Worm (Caenorhabditis elegans): ENCODE results near the gene frm-2.

frm-2 gene

ce11 chrIII:5950756-5951345, 31.1 kb downstream of the frm-2 start:
- peak; percentile 15 for TF ChIP-seq F13H6.1 (tag; optimal IDR thresholded peaks at IDR 0.05)
- TF ChIP-seq lsy-2 (tag; optimal IDR thresholded peaks at IDR 0.05) = no peak

- TF ChIP-seq nhr-25 (tag; optimal IDR thresholded peaks at IDR 0.05) = no peak
- TF ChIP-seq egl-27 (tag; optimal IDR thresholded peaks at IDR 0.05) = no peak
- TF ChIP-seq R02D3.7 (tag; optimal IDR thresholded peaks at IDR 0.05) = no peak
- no peak for TF ChIP-seq elt-1 (tag; optimal IDR thresholded peaks at IDR 0.05)
- peak in 1 of 2 experiments; percentile 35 for TF ChIP-seq lsy-2 (tag; optimal IDR thresholded peaks at IDR 0.05)
- no peak for TF ChIP-seq skn-1 (tag; optimal IDR thresholded peaks at IDR 0.05)
- TF ChIP-seq unc-55 (GFP tag; optimal IDR thresholded peaks at IDR 0.05) = peak; percentile 71
- TF ChIP-seq unc-62 (GFP tag; optimal IDR thresholded peaks at IDR 0.05) = no peak
- peak; percentile 19 for TF ChIP-seq zag-1 (tag; optimal IDR thresholded peaks at IDR 0.05)
- TF ChIP-seq ama-1 (optimal IDR thresholded peaks at IDR 0.05) = peak; percentile 33
- TF ChIP-seq fos-1 (tag; optimal IDR thresholded peaks at IDR 0.05) = no peak
- no peak for TF ChIP-seq lin-13 (GFP tag; optimal IDR thresholded peaks at IDR 0.05)
- no peak for TF ChIP-seq ztf-11 (tag; optimal IDR thresholded peaks at IDR 0.05)
- TF ChIP-seq nhr-10 (tag; optimal IDR thresholded peaks at IDR 0.05) = no peak
- no peak for TF ChIP-seq nhr-23 (tag; optimal IDR thresholded peaks at IDR 0.05)
- no peak for TF ChIP-seq crh-2 (tag; optimal IDR thresholded peaks at IDR 0.05)
- TF ChIP-seq alr-1 (tag; optimal IDR thresholded peaks at IDR 0.05) = no peak
- no peak for TF ChIP-seq blmp-1 (tag; optimal IDR thresholded peaks at IDR 0.05; ENCODE audit: insufficient read depth)
- no peak for TF ChIP-seq dmd-4 (tag; optimal IDR thresholded peaks at IDR 0.05)
- no peak for TF ChIP-seq lin-39 (tag; optimal IDR thresholded peaks at IDR 0.05)
- TF ChIP-seq nhr-237 (tag; optimal IDR thresholded peaks at IDR 0.05) = no peak
- TF ChIP-seq gmeb-1 (tag; optimal IDR thresholded peaks at IDR 0.05) = no peak
- no peak for TF ChIP-seq snpc-4 (tag; optimal IDR thresholded peaks at IDR 0.05)
- no peak for TF ChIP-seq nhr-6 (tag; optimal IDR thresholded peaks at IDR 0.05)
- no peak for TF ChIP-seq ztf-4 (tag; optimal IDR thresholded peaks at IDR 0.05)
- peak; percentile 61 for TF ChIP-seq C34F6.9 (tag; optimal IDR thresholded peaks at IDR 0.05)
- TF ChIP-seq F13H6.1 (tag; optimal IDR thresholded peaks at IDR 0.05) = peak; percentile 55
- no peak for TF ChIP-seq mdl-1 (tag; optimal IDR thresholded peaks at IDR 0.05)
- peak; percentile 55 for TF ChIP-seq sma-9 (GFP tag; optimal IDR thresholded peaks at IDR 0.05)
- TF ChIP-seq sma-9 (tag; optimal IDR thresholded peaks at IDR 0.05) = no peak
- peak; percentile 57 for TF ChIP-seq nhr-129 (tag; optimal IDR thresholded peaks at IDR 0.05)
- no peak for TF ChIP-seq mbf-1 (tag; optimal IDR thresholded peaks at IDR 0.05)
- no peak for TF ChIP-seq lin-11 (tag; optimal IDR thresholded peaks at IDR 0.05)
- TF ChIP-seq nhr-11 (tag; optimal IDR thresholded peaks at IDR 0.05) = no peak
- no peak for TF ChIP-seq nhr-77 (tag; optimal IDR thresholded peaks at IDR 0.05)
Measured at ce11 chrIII:5949817-5950216, 32.1 kb downstream of the frm-2 start.

- TF ChIP-seq ztf-1 (GFP tag; conservative IDR thresholded peaks at IDR 0.05) = no peak
- no peak for TF ChIP-seq unc-39 (tag; optimal IDR thresholded peaks at IDR 0.05)
- no peak for TF ChIP-seq nhr-10 (tag; optimal IDR thresholded peaks at IDR 0.05)
- TF ChIP-seq peb-1 (tag; optimal IDR thresholded peaks at IDR 0.05) = no peak
- no peak for TF ChIP-seq F13H6.1 (tag; optimal IDR thresholded peaks at IDR 0.05)
- TF ChIP-seq elt-3 (tag; optimal IDR thresholded peaks at IDR 0.05) = no peak
- TF ChIP-seq crh-2 (tag; optimal IDR thresholded peaks at IDR 0.05) = no peak
- no peak for TF ChIP-seq dmd-4 (tag; optimal IDR thresholded peaks at IDR 0.05)
- TF ChIP-seq skn-1 (tag; optimal IDR thresholded peaks at IDR 0.05) = no peak
- TF ChIP-seq alr-1 (tag; optimal IDR thresholded peaks at IDR 0.05) = no peak
- no peak for TF ChIP-seq ama-1 (optimal IDR thresholded peaks at IDR 0.05)
Measured at ce11 chrIII:5948986-5949385, 32.9 kb downstream of the frm-2 start.

All from whole organism, L2 larva.